Fruit fly (Drosophila melanogaster): ENCODE measurements around the gene JIL-1.

DNA sequence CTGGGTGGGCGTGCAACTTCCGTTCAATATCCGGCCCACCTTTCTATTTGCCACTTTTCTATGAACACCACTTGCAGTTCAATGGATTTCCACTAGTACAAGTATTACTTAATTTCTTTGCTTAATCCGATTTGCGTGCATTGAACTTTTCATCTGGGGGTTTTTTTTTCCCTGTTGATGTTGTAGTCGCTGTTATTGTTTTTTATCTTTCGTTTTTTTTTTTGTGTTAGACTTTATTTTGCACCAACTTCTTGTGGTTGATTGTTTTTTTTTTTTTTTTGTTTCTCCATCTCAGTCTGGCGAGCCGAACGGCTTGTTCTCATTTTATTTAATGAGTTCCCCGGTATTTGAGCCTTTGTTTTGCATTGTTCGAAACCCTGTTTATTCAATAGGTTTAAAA, 43.4 kb upstream of the JIL-1 start:
- no peak for TF ChIP-seq h (optimal IDR thresholded peaks at IDR 0.05)
- no peak for TF ChIP-seq Myc (optimal IDR thresholded peaks at IDR 0.05)
- TF ChIP-seq psq (optimal IDR thresholded peaks at IDR 0.05): no peak
- no peak for TF ChIP-seq ttk (optimal IDR thresholded peaks at IDR 0.05)
- no peak for TF ChIP-seq Sin3A (optimal IDR thresholded peaks at IDR 0.05)
- TF ChIP-seq insv (optimal IDR thresholded peaks at IDR 0.05): no peak
